Fruit fly (Drosophila melanogaster) whole organism, embryonic: ENCODE results near the gene akirin.

Source experiments
- CG10366 ChIP-seq: fragments of 200-800 bp; sonication (Bioruptor generic); IDR thresholded peaks from 2 replicates; pipeline ENCODE4 v1.3.6; 2022; ENCODE audit warnings: missing biosample characterization, missing genetic modification characterization
- CG11723 ChIP-seq: fragments of 200-800 bp; sonication (Bioruptor generic); optimal IDR thresholded peaks from 2 replicates; lab custom pipeline; 2017; ENCODE audit warnings: missing biosample characterization, mild to moderate bottlenecking, missing genetic modification characterization
- CG1233 ChIP-seq: fragments of 200-800 bp; sonication (Bioruptor generic); optimal IDR thresholded peaks from 4 replicates; lab custom pipeline; 2018; ENCODE audit warnings: missing biosample characterization, mild to moderate bottlenecking, missing genetic modification characterization
- CG14014 ChIP-seq: fragments of 200-800 bp; sonication (Bioruptor generic); IDR thresholded peaks from 2 replicates; pipeline ENCODE4 v1.3.6; 2022; ENCODE audit warnings: missing biosample characterization, missing genetic modification characterization
- CG14050 ChIP-seq: fragments of 200-800 bp; sonication (Bioruptor generic); IDR thresholded peaks from 3 replicates; pipeline ENCODE4 v1.3.6; 2022; ENCODE audit warnings: missing biosample characterization, missing genetic modification characterization
- CG14860 ChIP-seq: fragments of 200-800 bp; sonication (Bioruptor generic); IDR thresholded peaks from 3 replicates; pipeline ENCODE4 v1.3.6; 2022; ENCODE audit warnings: missing biosample characterization, missing genetic modification characterization; ENCODE audit not compliant: partially characterized antibody
- CG15514 ChIP-seq: fragments of 200-800 bp; sonication (Bioruptor generic); optimal IDR thresholded peaks from 3 replicates; lab custom pipeline; 2017; ENCODE audit warnings: missing biosample characterization, missing genetic modification characterization, mild to moderate bottlenecking, moderate library complexity, missing genetic modification reagents
- CG17385 ChIP-seq: fragments of 200-800 bp; sonication (Bioruptor generic); optimal IDR thresholded peaks from 3 replicates; lab custom pipeline; 2018; ENCODE audit warnings: missing biosample characterization, mild to moderate bottlenecking, missing genetic modification characterization
- CG2116 ChIP-seq: fragments of 200-800 bp; sonication (Bioruptor generic); optimal IDR thresholded peaks from 3 replicates; lab custom pipeline; 2018; ENCODE audit warnings: missing biosample characterization, mild to moderate bottlenecking, missing genetic modification characterization
- CG30403 ChIP-seq: fragments of 200-800 bp; sonication (Bioruptor generic); optimal IDR thresholded peaks from 3 replicates; lab custom pipeline; 2016; ENCODE audit warnings: missing biosample characterization, missing genetic modification characterization
- CG31365 ChIP-seq: fragments of 200-800 bp; sonication (Bioruptor generic); optimal IDR thresholded peaks from 2 replicates; lab custom pipeline; 2018; ENCODE audit warnings: missing biosample characterization, mild to moderate bottlenecking, missing genetic modification characterization
- CG31441 ChIP-seq: fragments of 200-800 bp; sonication (Bioruptor generic); IDR thresholded peaks from 2 replicates; pipeline ENCODE4 v1.3.6; 2022; ENCODE audit warnings: missing biosample characterization, missing genetic modification characterization
- CG3995 ChIP-seq: fragments of 200-800 bp; sonication (Bioruptor generic); optimal IDR thresholded peaks from 3 replicates; lab custom pipeline; 2016; ENCODE audit warnings: missing biosample characterization, missing genetic modification characterization
- CG4617 ChIP-seq: fragments of 200-800 bp; sonication (Bioruptor generic); optimal IDR thresholded peaks from 3 replicates; lab custom pipeline; 2016; ENCODE audit warnings: missing biosample characterization, missing genetic modification characterization, borderline replicate concordance
- CG4730 ChIP-seq: fragments of 200-800 bp; sonication (Bioruptor generic); IDR thresholded peaks from 2 replicates; pipeline ENCODE4 v1.3.6; 2022; ENCODE audit warnings: missing biosample characterization, missing genetic modification characterization
- CG4820 ChIP-seq: fragments of 200-800 bp; sonication (Bioruptor generic); optimal IDR thresholded peaks from 3 replicates; lab custom pipeline; 2016; ENCODE audit warnings: missing biosample characterization, missing genetic modification characterization
- CG6765 ChIP-seq: fragments of 200-800 bp; sonication (Bioruptor generic); optimal IDR thresholded peaks from 3 replicates; lab custom pipeline; 2017; ENCODE audit warnings: missing biosample characterization, mild to moderate bottlenecking, missing genetic modification characterization
- CG8944 ChIP-seq: fragments of 200-800 bp; sonication (Bioruptor generic); optimal IDR thresholded peaks from 3 replicates; lab custom pipeline; 2016; ENCODE audit warnings: missing biosample characterization, missing genetic modification characterization
- CG9797 ChIP-seq: fragments of 200-800 bp; sonication (Bioruptor generic); optimal IDR thresholded peaks from 3 replicates; lab custom pipeline; 2018; ENCODE audit warnings: missing biosample characterization, mild to moderate bottlenecking, missing genetic modification characterization
- D19B ChIP-seq: fragments of 200-800 bp; sonication (Bioruptor generic); optimal IDR thresholded peaks from 2 replicates; lab custom pipeline; 2017; ENCODE audit warnings: missing biosample characterization, mild to moderate bottlenecking, missing genetic modification characterization
- Dfd ChIP-seq, 2 experiments: fragments of >200 bp; optimal IDR thresholded peaks; 2 replicates each; lab custom pipeline; 2017; ENCODE audit warnings: missing biosample characterization in 2 of 2, missing genetic modification characterization in 2 of 2
- HLH3B ChIP-seq: fragments of 200-800 bp; sonication (Bioruptor generic); IDR thresholded peaks from 2 replicates; pipeline ENCODE4 v1.3.6; 2022; ENCODE audit warnings: missing biosample characterization, missing genetic modification characterization
- Lpt ChIP-seq: fragments of >200 bp; optimal IDR thresholded peaks from 2 replicates; lab custom pipeline; 2018; ENCODE audit warnings: missing biosample characterization, missing genetic modification characterization
- Mad ChIP-seq: fragments of 200-800 bp; sonication (Bioruptor generic); optimal IDR thresholded peaks from 2 replicates; lab custom pipeline; 2016; ENCODE audit warnings: missing biosample characterization, missing genetic modification characterization
- Neu2 ChIP-seq: fragments of 200-800 bp; sonication (Bioruptor generic); optimal IDR thresholded peaks from 3 replicates; lab custom pipeline; 2016; ENCODE audit warnings: missing biosample characterization, missing genetic modification characterization, borderline replicate concordance
- Side ChIP-seq: fragments of 200-800 bp; sonication (Bioruptor generic); optimal IDR thresholded peaks from 2 replicates; lab custom pipeline; 2016; ENCODE audit warnings: missing biosample characterization, missing genetic modification characterization
- Sin3A ChIP-seq: fragments of >200 bp; optimal IDR thresholded peaks from 2 replicates; lab custom pipeline; 2018
- Six4 ChIP-seq: fragments of 200-800 bp; sonication (Bioruptor generic); optimal IDR thresholded peaks from 2 replicates; lab custom pipeline; 2016; ENCODE audit warnings: missing biosample characterization, missing genetic modification characterization
- amos ChIP-seq: fragments of 200-800 bp; sonication (Bioruptor generic); IDR thresholded peaks from 2 replicates; pipeline ENCODE4 v1.3.6; 2022; ENCODE audit warnings: missing biosample characterization, missing genetic modification characterization; ENCODE audit not compliant: partially characterized antibody
- chm ChIP-seq: fragments of 200-800 bp; sonication (Bioruptor generic); IDR thresholded peaks from 2 replicates; pipeline ENCODE4 v1.3.6; 2022; ENCODE audit warnings: missing biosample characterization, missing genetic modification characterization
- cwo ChIP-seq: fragments of 200-800 bp; sonication (Bioruptor generic); optimal IDR thresholded peaks from 3 replicates; lab custom pipeline; 2017; ENCODE audit warnings: missing biosample characterization, missing genetic modification characterization, mild to moderate bottlenecking, moderate library complexity, missing genetic modification reagents
- disco-r ChIP-seq: fragments of 200-800 bp; sonication (Bioruptor generic); optimal IDR thresholded peaks from 2 replicates; lab custom pipeline; 2016; ENCODE audit warnings: missing biosample characterization, missing genetic modification characterization
- dysf ChIP-seq: fragments of 200-800 bp; sonication (Bioruptor generic); IDR thresholded peaks from 3 replicates; pipeline ENCODE4 v1.3.6; 2022; ENCODE audit warnings: missing biosample characterization, missing genetic modification characterization
- fd102C ChIP-seq: fragments of 200-800 bp; sonication (Bioruptor generic); optimal IDR thresholded peaks from 2 replicates; lab custom pipeline; 2018; ENCODE audit warnings: missing biosample characterization, mild to moderate bottlenecking, missing genetic modification characterization, moderate library complexity
- ftz-f1 ChIP-seq: fragments of 200-800 bp; sonication (Bioruptor generic); optimal IDR thresholded peaks from 2 replicates; lab custom pipeline; 2016; ENCODE audit warnings: missing biosample characterization, missing genetic modification characterization
- jigr1 ChIP-seq: fragments of 200-800 bp; sonication (Bioruptor generic); IDR thresholded peaks from 3 replicates; pipeline ENCODE4 v1.3.6; 2022; ENCODE audit warnings: missing biosample characterization, missing genetic modification characterization
- jing ChIP-seq: fragments of 200-800 bp; sonication (Bioruptor generic); optimal IDR thresholded peaks from 2 replicates; lab custom pipeline; 2018; ENCODE audit warnings: missing biosample characterization, mild to moderate bottlenecking, missing genetic modification characterization
- klu ChIP-seq: fragments of 200-800 bp; sonication (Bioruptor generic); IDR thresholded peaks from 2 replicates; pipeline ENCODE4 v1.3.6; 2022; ENCODE audit warnings: missing biosample characterization, missing genetic modification characterization
- oc ChIP-seq: fragments of 200-800 bp; sonication (Bioruptor generic); optimal IDR thresholded peaks from 2 replicates; lab custom pipeline; 2018; ENCODE audit warnings: missing biosample characterization, mild to moderate bottlenecking, missing genetic modification characterization, moderate library complexity
- odd ChIP-seq: fragments of 200-800 bp; sonication (Bioruptor generic); optimal IDR thresholded peaks from 2 replicates; lab custom pipeline; 2017; ENCODE audit warnings: missing biosample characterization, mild to moderate bottlenecking, missing genetic modification characterization
- org-1 ChIP-seq: fragments of 200-800 bp; sonication (Bioruptor generic); optimal IDR thresholded peaks from 2 replicates; lab custom pipeline; 2017; ENCODE audit warnings: missing biosample characterization, missing genetic modification characterization
- peb ChIP-seq: fragments of 200-800 bp; sonication (Bioruptor generic); IDR thresholded peaks from 2 replicates; pipeline ENCODE4 v1.3.6; 2022; ENCODE audit warnings: missing biosample characterization, missing genetic modification characterization
- phol ChIP-seq: fragments of 200-800 bp; sonication (Bioruptor generic); optimal IDR thresholded peaks from 3 replicates; lab custom pipeline; 2018; ENCODE audit warnings: missing biosample characterization, mild to moderate bottlenecking, missing genetic modification characterization, moderate library complexity
- pzg ChIP-seq: fragments of 200-800 bp; sonication (Bioruptor generic); optimal IDR thresholded peaks from 3 replicates; lab custom pipeline; 2018; ENCODE audit warnings: missing biosample characterization, mild to moderate bottlenecking, missing genetic modification characterization, moderate library complexity
- sens-2 ChIP-seq: fragments of 200-800 bp; sonication (Bioruptor generic); IDR thresholded peaks from 2 replicates; pipeline ENCODE4 v1.3.6; 2022; ENCODE audit warnings: missing biosample characterization, missing genetic modification characterization
- slbo ChIP-seq: fragments of 200-800 bp; sonication (Bioruptor generic); IDR thresholded peaks from 2 replicates; pipeline ENCODE4 v1.3.6; 2022; ENCODE audit warnings: missing biosample characterization, missing genetic modification characterization
- sob ChIP-seq: fragments of 200-800 bp; sonication (Bioruptor generic); IDR thresholded peaks from 2 replicates; pipeline ENCODE4 v1.3.6; 2022; ENCODE audit warnings: missing biosample characterization, missing genetic modification characterization
- stc ChIP-seq: fragments of 200-800 bp; sonication (Bioruptor generic); IDR thresholded peaks from 2 replicates; pipeline ENCODE4 v1.3.6; 2022; ENCODE audit warnings: missing biosample characterization, missing genetic modification characterization
- tll ChIP-seq, 2 experiments: fragments of 200-800 bp in 1 of 2; fragments of >200 bp in 1 of 2; sonication (Bioruptor generic) in 1 of 2; optimal IDR thresholded peaks; 2 replicates each; lab custom pipeline; 2017 to 2019; ENCODE audit warnings: missing biosample characterization in 2 of 2, missing genetic modification characterization in 2 of 2, mild to moderate bottlenecking in 1 of 2, moderate library complexity in 1 of 2
- wek ChIP-seq: fragments of 200-800 bp; sonication (Bioruptor generic); optimal IDR thresholded peaks from 3 replicates; lab custom pipeline; 2018; ENCODE audit warnings: missing biosample characterization, mild to moderate bottlenecking, missing genetic modification characterization, moderate library complexity
- yki ChIP-seq: fragments of >200 bp; optimal IDR thresholded peaks from 3 replicates; lab custom pipeline; 2018
- z ChIP-seq: fragments of 200-800 bp; sonication (Bioruptor generic); IDR thresholded peaks from 3 replicates; pipeline ENCODE4 v1.3.6; 2022; ENCODE audit warnings: missing biosample characterization, missing genetic modification characterization

Gene akirin

DNA sequence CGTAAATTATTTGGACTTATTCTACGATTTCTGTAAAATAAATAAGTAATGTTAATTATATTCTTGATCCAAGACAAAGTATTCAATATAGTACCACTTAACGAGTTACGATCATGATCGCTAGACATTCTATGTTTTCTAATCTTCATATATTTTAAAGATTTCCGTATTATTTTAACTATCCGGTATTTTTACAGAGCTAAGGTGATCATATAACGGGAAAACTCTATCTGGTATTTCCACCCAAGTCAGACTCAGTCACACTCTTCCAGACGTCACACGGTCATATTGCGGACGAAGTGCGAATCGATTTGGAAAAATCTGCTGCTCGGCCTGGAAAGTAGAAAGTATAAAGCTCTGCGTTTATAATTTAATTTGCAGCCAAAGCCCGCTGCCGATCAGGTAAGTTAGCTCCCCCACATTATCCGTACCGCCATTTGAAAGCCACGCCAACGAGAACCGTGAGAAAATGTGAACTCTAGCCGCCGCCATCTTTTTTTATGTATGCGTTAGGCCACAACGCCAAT, 30.4 kb upstream of the akirin start, which contains the start of the genes lark and eco (continued):
- no peak for TF ChIP-seq CG1233 (GFP tag; lab: Kevin White, UChicago)
- no peak for TF ChIP-seq CG8944 (GFP tag; lab: Kevin White, UChicago)
- TF ChIP-seq CG14860 (GFP tag; lab: Robert Waterston, UW), result no peak
- no peak for TF ChIP-seq peb (GFP tag; lab: Robert Waterston, UW)
- TF ChIP-seq fd102C (GFP tag; lab: Kevin White, UChicago), result no peak
- TF ChIP-seq Dfd (GFP tag; optimal IDR thresholded peaks at IDR 0.05; lab: Kevin White, UChicago), result no peak
- TF ChIP-seq klu (GFP tag; lab: Robert Waterston, UW), result no peak
- no peak for TF ChIP-seq CG4730
- TF ChIP-seq Lpt, result no peak
- TF ChIP-seq CG3995, result no peak
- no peak for TF ChIP-seq disco-r (GFP tag; lab: Kevin White, UChicago)
- peak; percentile 98 for TF ChIP-seq phol
- no peak; the same call in 2 of the 3 replicates for TF ChIP-seq jigr1 (GFP tag; lab: Robert Waterston, UW)
- TF ChIP-seq D19B (GFP tag; lab: Kevin White, UChicago), result no peak
- no peak for TF ChIP-seq CG14050 (GFP tag; lab: Robert Waterston, UW)
- peak; percentile 92 for TF ChIP-seq CG9797 (GFP tag; lab: Kevin White, UChicago)
- no peak for TF ChIP-seq Neu2 (GFP tag; lab: Kevin White, UChicago)
- no peak for TF ChIP-seq stc (GFP tag; lab: Robert Waterston, UW)
- no peak for TF ChIP-seq tll (GFP tag; optimal IDR thresholded peaks at IDR 0.05; lab: Kevin White, UChicago)
- TF ChIP-seq dysf, result no peak
- TF ChIP-seq jing, result no peak
- no peak for TF ChIP-seq org-1 (GFP tag; lab: Kevin White, UChicago)
- no peak for TF ChIP-seq CG31441 (GFP tag; lab: Robert Waterston, UW)
- TF ChIP-seq yki, result no peak
- no peak for TF ChIP-seq Side (GFP tag; lab: Kevin White, UChicago)
- no peak for TF ChIP-seq Six4 (GFP tag; lab: Kevin White, UChicago)
- TF ChIP-seq sob (GFP tag; lab: Robert Waterston, UW), result no peak
- no peak for TF ChIP-seq CG30403
- peak; percentile 41; the same call in 1 of the 2 replicates for TF ChIP-seq amos
- TF ChIP-seq Sin3A (lab: Kevin White, UChicago), result no peak
- TF ChIP-seq CG15514 (GFP tag; lab: Kevin White, UChicago), result peak; percentile 6
- no peak for TF ChIP-seq chm (GFP tag; lab: Robert Waterston, UW)
- TF ChIP-seq CG31365 (tag; lab: Kevin White, UChicago), result no peak
- TF ChIP-seq CG6765 (GFP tag; lab: Kevin White, UChicago), result no peak
- no peak for TF ChIP-seq CG10366 (GFP tag; lab: Robert Waterston, UW)
- TF ChIP-seq wek (GFP tag; lab: Kevin White, UChicago), result peak; percentile 4
- TF ChIP-seq z (GFP tag; lab: Robert Waterston, UW), result no peak
- TF ChIP-seq CG2116, result peak; percentile 44
- TF ChIP-seq cwo (GFP tag; lab: Kevin White, UChicago), result no peak
- peak; percentile 79 for TF ChIP-seq pzg (GFP tag; lab: Kevin White, UChicago)
- no peak for TF ChIP-seq sens-2
- TF ChIP-seq CG14014, result no peak
- no peak for TF ChIP-seq slbo (GFP tag; lab: Robert Waterston, UW)
- no peak for TF ChIP-seq odd (GFP tag; lab: Kevin White, UChicago)
- peak; percentile 79 for TF ChIP-seq CG4617 (GFP tag; lab: Kevin White, UChicago)
- no peak for TF ChIP-seq HLH3B (GFP tag; lab: Robert Waterston, UW)
- TF ChIP-seq ftz-f1 (GFP tag; lab: Kevin White, UChicago), result no peak
- TF ChIP-seq CG4820 (GFP tag; lab: Kevin White, UChicago), result no peak
- TF ChIP-seq oc (tag; lab: Kevin White, UChicago), result no peak
- peak; percentile 35 for TF ChIP-seq CG17385 (GFP tag; lab: Kevin White, UChicago)
- no peak for TF ChIP-seq Mad (GFP tag; lab: Kevin White, UChicago)
- TF ChIP-seq CG11723, result no peak
